Fruit fly (Drosophila melanogaster): ENCODE results near the gene Pak3.

The Pak3 gene

DNA sequence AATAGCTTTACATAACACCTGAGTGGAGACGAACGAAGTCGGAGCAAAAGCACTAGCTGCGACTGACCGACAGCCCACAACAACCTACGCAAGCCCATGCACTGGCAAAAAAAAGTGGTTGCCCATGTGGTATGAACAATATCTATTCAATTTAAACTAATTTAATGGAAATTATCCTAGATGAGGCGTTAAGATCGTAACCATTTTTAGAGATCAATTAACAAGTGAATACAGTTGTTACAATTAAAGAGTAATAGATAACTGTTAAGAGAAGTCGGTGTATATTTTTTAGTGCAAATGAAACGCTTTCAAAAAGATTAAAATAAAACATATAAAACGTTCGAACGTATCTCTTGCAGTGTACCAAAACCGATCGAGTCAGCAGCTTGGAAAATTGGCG lies 42.6 kb upstream of the Pak3 start (continued):
- TF ChIP-seq dpn (GFP tag; optimal IDR thresholded peaks at IDR 0.05) (no peak), CG34422 (GFP tag; IDR thresholded peaks at IDR 0.05) (0 out of 3 replicates have a peak, but pooled peaks have one; percentile 47), Sry-δ (GFP tag; optimal IDR thresholded peaks at IDR 0.05) (no peak), CG4404 (GFP tag; IDR thresholded peaks at IDR 0.05) (no peak), gt (GFP tag; IDR thresholded peaks at IDR 0.05) (no peak), maf-S (GFP tag; optimal IDR thresholded peaks at IDR 0.05) (no peak), CG9437 (GFP tag; optimal IDR thresholded peaks at IDR 0.05) (peak; percentile 47), CrebB (tag; optimal IDR thresholded peaks at IDR 0.05) (no peak), H15 (GFP tag; IDR thresholded peaks at IDR 0.05) (peak; percentile 75), CG14965 (GFP tag; optimal IDR thresholded peaks at IDR 0.05; ENCODE audit: borderline replicate concordance) (no peak), CG1529 (GFP tag; optimal IDR thresholded peaks at IDR 0.05) (peak; percentile 55), Neu2 (GFP tag; optimal IDR thresholded peaks at IDR 0.05; ENCODE audit: borderline replicate concordance) (no peak), peb (GFP tag; IDR thresholded peaks at IDR 0.05) (no peak), Sox100B (GFP tag; optimal IDR thresholded peaks at IDR 0.05) (no peak), sr (GFP tag; IDR thresholded peaks at IDR 0.05) (peak; percentile 64; the same call in 2 of the 3 replicates), Hr78 (GFP tag; optimal IDR thresholded peaks at IDR 0.05) (peak in 1 of 2 experiments; percentile 29), CG10565 (GFP tag; optimal IDR thresholded peaks at IDR 0.05) (no peak), Asciz (GFP tag; optimal IDR thresholded peaks at IDR 0.05) (peak; percentile 71), Lhr (GFP tag; optimal IDR thresholded peaks at IDR 0.05) (no peak), lov (optimal IDR thresholded peaks at IDR 0.05) (no peak), lov (GFP tag; IDR thresholded peaks at IDR 0.05) (no peak), BtbVII (GFP tag; optimal IDR thresholded peaks at IDR 0.05) (no peak), HLH54F (GFP tag; optimal IDR thresholded peaks at IDR 0.05) (no peak), HHEX (GFP tag; optimal IDR thresholded peaks at IDR 0.05) (no peak), CG10462 (GFP tag; optimal IDR thresholded peaks at IDR 0.05) (no peak), pros (GFP tag; optimal IDR thresholded peaks at IDR 0.05) (no peak), CoRest (tag; optimal IDR thresholded peaks at IDR 0.05) (peak; percentile 62), CG32767 (GFP tag; IDR thresholded peaks at IDR 0.05) (0 out of 2 replicates have a peak, but pooled peaks have one; percentile 16), bsh (GFP tag; optimal IDR thresholded peaks at IDR 0.05) (peak; percentile 67 to 74), psq (GFP tag; optimal IDR thresholded peaks at IDR 0.05) (no peak), Drgx (GFP tag; IDR thresholded peaks at IDR 0.05) (peak; percentile 78), CG8478 (optimal IDR thresholded peaks at IDR 0.05) (no peak), E2f2 (GFP tag; IDR thresholded peaks at IDR 0.05) (peak; percentile 39; the same call in 1 of the 2 replicates), zen2 (GFP tag; IDR thresholded peaks at IDR 0.05; ENCODE audit: partially characterized antibody) (no peak), NfI (GFP tag; optimal IDR thresholded peaks at IDR 0.05) (peak; percentile 26), CG3726 (GFP tag; IDR thresholded peaks at IDR 0.05) (no peak), MBD-R2 (GFP tag; IDR thresholded peaks at IDR 0.05) (no peak), Bgb (GFP tag; IDR thresholded peaks at IDR 0.05; ENCODE audit: partially characterized antibody) (no peak), CG5245 (GFP tag; optimal IDR thresholded peaks at IDR 0.05) (no peak), CG7745 (tag; optimal IDR thresholded peaks at IDR 0.05) (no peak), Meics (GFP tag; optimal IDR thresholded peaks at IDR 0.05) (no peak), CG12744 (GFP tag; optimal IDR thresholded peaks at IDR 0.05) (no peak), nerfin-1 (tag; optimal IDR thresholded peaks at IDR 0.05) (peak; percentile 65), CG16863 (GFP tag; optimal IDR thresholded peaks at IDR 0.05) (no peak), Elba2 (GFP tag; optimal IDR thresholded peaks at IDR 0.05) (no peak), Hr39 (optimal IDR thresholded peaks at IDR 0.05) (no peak), CG13123 (GFP tag; optimal IDR thresholded peaks at IDR 0.05) (no peak), CG5953 (GFP tag; IDR thresholded peaks at IDR 0.05) (peak; percentile 55; the same call in 1 of the 2 replicates), fru (optimal IDR thresholded peaks at IDR 0.05) (no peak), CG13287 (GFP tag; IDR thresholded peaks at IDR 0.05; ENCODE audit: partially characterized antibody) (no peak), CG17328 (GFP tag; IDR thresholded peaks at IDR 0.05) (peak; percentile 46), Jarid2 (GFP tag; optimal IDR thresholded peaks at IDR 0.05) (peak; percentile 4)
